Fruit fly (Drosophila melanogaster) whole organism, embryonic: ENCODE data around the gene raptor.

Source experiments
- Atf6 ChIP-seq: fragments of 200-800 bp; sonication (Bioruptor generic); IDR thresholded peaks from 2 replicates; pipeline ENCODE4 v1.3.6; 2022; ENCODE audit warnings: missing biosample characterization, missing genetic modification characterization
- B-H1 ChIP-seq: fragments of 200-800 bp; sonication (Bioruptor generic); IDR thresholded peaks from 3 replicates; pipeline ENCODE4 v1.3.6; 2022; ENCODE audit warnings: missing biosample characterization, missing genetic modification characterization
- CG10366 ChIP-seq: fragments of 200-800 bp; sonication (Bioruptor generic); IDR thresholded peaks from 2 replicates; pipeline ENCODE4 v1.3.6; 2022; ENCODE audit warnings: missing biosample characterization, missing genetic modification characterization
- CG10654 ChIP-seq: fragments of 200-800 bp; sonication (Bioruptor generic); optimal IDR thresholded peaks from 2 replicates; lab custom pipeline; 2016; ENCODE audit warnings: missing biosample characterization, missing genetic modification characterization
- CG11093 ChIP-seq: fragments of 200-800 bp; sonication (Bioruptor generic); IDR thresholded peaks from 3 replicates; pipeline ENCODE4 v1.3.6; 2022; ENCODE audit warnings: missing biosample characterization, missing genetic modification characterization
- CG12942 ChIP-seq: fragments of 200-800 bp; sonication (Bioruptor generic); optimal IDR thresholded peaks from 3 replicates; lab custom pipeline; 2016; ENCODE audit warnings: missing biosample characterization, missing genetic modification characterization
- CG15269 ChIP-seq: fragments of 200-800 bp; sonication (Bioruptor generic); optimal IDR thresholded peaks from 2 replicates; lab custom pipeline; 2018; ENCODE audit warnings: missing biosample characterization, mild to moderate bottlenecking, missing genetic modification characterization, moderate library complexity
- CG15514 ChIP-seq: fragments of 200-800 bp; sonication (Bioruptor generic); optimal IDR thresholded peaks from 3 replicates; lab custom pipeline; 2017; ENCODE audit warnings: missing biosample characterization, missing genetic modification characterization, mild to moderate bottlenecking, moderate library complexity, missing genetic modification reagents
- CG15696 ChIP-seq: fragments of 200-800 bp; sonication (Bioruptor generic); optimal IDR thresholded peaks from 2 replicates; lab custom pipeline; 2019; ENCODE audit warnings: missing biosample characterization, mild to moderate bottlenecking, missing genetic modification characterization, moderate library complexity
- CG16779 ChIP-seq: fragments of 200-800 bp; sonication (Bioruptor generic); IDR thresholded peaks from 2 replicates; pipeline ENCODE4 v1.3.6; 2022; ENCODE audit warnings: missing biosample characterization, missing genetic modification characterization
- CG17568 ChIP-seq: fragments of 200-800 bp; sonication (Bioruptor generic); optimal IDR thresholded peaks from 2 replicates; lab custom pipeline; 2018; ENCODE audit warnings: missing biosample characterization, mild to moderate bottlenecking, missing genetic modification characterization, moderate library complexity
- CG17829 ChIP-seq: fragments of 200-800 bp; optimal IDR thresholded peaks from 2 replicates; lab custom pipeline; 2019; ENCODE audit warnings: missing biosample characterization, mild to moderate bottlenecking, missing genetic modification characterization, moderate library complexity
- CG1792 ChIP-seq: fragments of 200-800 bp; sonication (Bioruptor generic); optimal IDR thresholded peaks from 2 replicates; lab custom pipeline; 2016; ENCODE audit warnings: missing biosample characterization, missing genetic modification characterization
- CG2199 ChIP-seq: fragments of 200-800 bp; sonication (Bioruptor generic); IDR thresholded peaks from 3 replicates; pipeline ENCODE4 v1.3.6; 2022; ENCODE audit warnings: missing biosample characterization, missing genetic modification characterization
- CG31224 ChIP-seq: fragments of 200-800 bp; sonication (Bioruptor generic); IDR thresholded peaks from 2 replicates; pipeline ENCODE4 v1.3.6; 2022; ENCODE audit warnings: missing biosample characterization, missing genetic modification characterization
- CG3847 ChIP-seq: fragments of 200-800 bp; sonication (Bioruptor generic); IDR thresholded peaks from 2 replicates; pipeline ENCODE4 v1.3.6; 2022; ENCODE audit warnings: missing biosample characterization, missing genetic modification characterization
- CG4360 ChIP-seq: fragments of 200-800 bp; sonication (Bioruptor generic); IDR thresholded peaks from 2 replicates; pipeline ENCODE4 v1.3.6; 2022; ENCODE audit warnings: missing biosample characterization, missing genetic modification characterization
- CG4424 ChIP-seq: fragments of 200-800 bp; sonication (Bioruptor generic); optimal IDR thresholded peaks from 3 replicates; lab custom pipeline; 2016; ENCODE audit warnings: missing biosample characterization, missing genetic modification characterization
- CG4854 ChIP-seq: fragments of 200-800 bp; sonication (Bioruptor generic); optimal IDR thresholded peaks from 2 replicates; lab custom pipeline; 2016; ENCODE audit warnings: missing biosample characterization, missing genetic modification characterization, inconsistent platforms
- CG6254 ChIP-seq: fragments of 200-800 bp; sonication (Bioruptor generic); optimal IDR thresholded peaks from 3 replicates; lab custom pipeline; 2017; ENCODE audit warnings: mild to moderate bottlenecking, missing biosample characterization, missing genetic modification reagents, missing genetic modification characterization
- CG7556 ChIP-seq: fragments of 200-800 bp; sonication (Bioruptor generic); optimal IDR thresholded peaks from 2 replicates; lab custom pipeline; 2017; ENCODE audit warnings: missing biosample characterization, mild to moderate bottlenecking, missing genetic modification characterization
- CG7963 ChIP-seq: fragments of 200-800 bp; sonication (Bioruptor generic); IDR thresholded peaks from 3 replicates; pipeline ENCODE4 v1.3.6; 2022; ENCODE audit warnings: missing biosample characterization, missing genetic modification characterization; ENCODE audit not compliant: partially characterized antibody
- CG8765 ChIP-seq: fragments of 200-800 bp; sonication (Bioruptor generic); IDR thresholded peaks from 2 replicates; pipeline ENCODE4 v1.3.6; 2022; ENCODE audit warnings: missing biosample characterization, missing genetic modification characterization
- CTCF ChIP-seq: fragments of 200-800 bp; sonication (Bioruptor generic); optimal IDR thresholded peaks from 2 replicates; lab custom pipeline; 2017; ENCODE audit warnings: missing biosample characterization, mild to moderate bottlenecking, missing genetic modification characterization, moderate library complexity
- Dad ChIP-seq: fragments of 200-800 bp; sonication (Bioruptor generic); optimal IDR thresholded peaks from 3 replicates; lab custom pipeline; 2016; ENCODE audit warnings: missing biosample characterization, missing genetic modification characterization
- Eip74EF ChIP-seq, 2 experiments: fragments of 200-800 bp in 1 of 2; fragments of >200 bp in 1 of 2; sonication (Bioruptor generic) in 1 of 2; optimal IDR thresholded peaks; 2 replicates each; lab custom pipeline; 2017 to 2019; ENCODE audit warnings: missing biosample characterization in 2 of 2, missing genetic modification characterization in 2 of 2, mild to moderate bottlenecking in 1 of 2, moderate library complexity in 1 of 2
- Fer1 ChIP-seq: fragments of 200-800 bp; sonication (Bioruptor generic); optimal IDR thresholded peaks from 2 replicates; lab custom pipeline; 2017; ENCODE audit warnings: missing biosample characterization, mild to moderate bottlenecking, missing genetic modification characterization
- HLHmδ ChIP-seq: fragments of 200-800 bp; sonication (Bioruptor generic); optimal IDR thresholded peaks from 2 replicates; lab custom pipeline; 2018; ENCODE audit warnings: missing biosample characterization, mild to moderate bottlenecking, missing genetic modification characterization, moderate library complexity
- Mrtf ChIP-seq: fragments of 200-800 bp; sonication (Bioruptor generic); IDR thresholded peaks from 3 replicates; pipeline ENCODE4 v1.3.6; 2022; ENCODE audit warnings: missing biosample characterization, missing genetic modification characterization
- NK7.1 ChIP-seq: fragments of 200-800 bp; sonication (Bioruptor generic); optimal IDR thresholded peaks from 3 replicates; lab custom pipeline; 2016; ENCODE audit warnings: missing biosample characterization, missing genetic modification characterization
- Sox100B ChIP-seq: fragments of 200-800 bp; sonication (Bioruptor generic); optimal IDR thresholded peaks from 3 replicates; lab custom pipeline; 2018; ENCODE audit warnings: missing biosample characterization, mild to moderate bottlenecking, missing genetic modification characterization
- Sox102F ChIP-seq: fragments of 200-800 bp; sonication (Bioruptor generic); optimal IDR thresholded peaks from 2 replicates; lab custom pipeline; 2018; ENCODE audit warnings: missing biosample characterization, mild to moderate bottlenecking, missing genetic modification characterization, moderate library complexity
- TFAM ChIP-seq: fragments of 200-800 bp; sonication (Bioruptor generic); optimal IDR thresholded peaks from 2 replicates; lab custom pipeline; 2017; ENCODE audit warnings: missing biosample characterization, missing genetic modification characterization, inconsistent platforms
- caup ChIP-seq: fragments of 200-800 bp; sonication (Bioruptor generic); optimal IDR thresholded peaks from 3 replicates; lab custom pipeline; 2017; ENCODE audit warnings: missing biosample characterization, mild to moderate bottlenecking, missing genetic modification characterization, moderate library complexity; ENCODE audit not compliant: severe bottlenecking
- danr ChIP-seq: fragments of 200-800 bp; sonication (Bioruptor generic); IDR thresholded peaks from 2 replicates; pipeline ENCODE4 v1.3.6; 2022; ENCODE audit warnings: missing biosample characterization, missing genetic modification characterization
- disco-r ChIP-seq: fragments of 200-800 bp; sonication (Bioruptor generic); optimal IDR thresholded peaks from 2 replicates; lab custom pipeline; 2016; ENCODE audit warnings: missing biosample characterization, missing genetic modification characterization
- dmrt11E ChIP-seq: fragments of 200-800 bp; sonication (Bioruptor generic); optimal IDR thresholded peaks from 3 replicates; lab custom pipeline; 2018; ENCODE audit warnings: missing biosample characterization, mild to moderate bottlenecking, missing genetic modification characterization, moderate library complexity
- emc ChIP-seq: fragments of 200-800 bp; sonication (Bioruptor generic); optimal IDR thresholded peaks from 2 replicates; lab custom pipeline; 2016; ENCODE audit warnings: missing biosample characterization, missing genetic modification characterization
- grau ChIP-seq: fragments of 200-800 bp; optimal IDR thresholded peaks from 3 replicates; lab custom pipeline; 2019; ENCODE audit warnings: missing biosample characterization, mild to moderate bottlenecking, missing genetic modification characterization, moderate library complexity
- grn ChIP-seq: fragments of 200-800 bp; sonication (Bioruptor generic); optimal IDR thresholded peaks from 3 replicates; lab custom pipeline; 2017; ENCODE audit warnings: missing biosample characterization, missing genetic modification characterization
- h ChIP-seq: fragments of >200 bp; optimal IDR thresholded peaks from 2 replicates; lab custom pipeline; 2017
- inv ChIP-seq: fragments of 200-800 bp; sonication (Bioruptor generic); IDR thresholded peaks from 2 replicates; pipeline ENCODE4 v1.3.6; 2022; ENCODE audit warnings: missing biosample characterization, missing genetic modification characterization; ENCODE audit not compliant: partially characterized antibody
- ken ChIP-seq: fragments of 200-800 bp; sonication (Bioruptor generic); IDR thresholded peaks from 3 replicates; pipeline ENCODE4 v1.3.6; 2022; ENCODE audit warnings: missing biosample characterization, missing genetic modification characterization
- lov ChIP-seq, 2 experiments: fragments of 200-800 bp in 1 of 2; fragments of >200 bp in 1 of 2; sonication (Bioruptor generic) in 1 of 2; IDR thresholded peaks in 1 of 2; optimal IDR thresholded peaks in 1 of 2; 2 replicates in 1 of 2; 3 replicates in 1 of 2; pipeline versions ENCODE4 v1.3.6 to Lab custom; 2017 to 2022; ENCODE audit warnings: missing biosample characterization in 1 of 2, missing genetic modification characterization in 1 of 2
- otp ChIP-seq: fragments of 200-800 bp; sonication (Bioruptor generic); IDR thresholded peaks from 3 replicates; pipeline ENCODE4, ENCODE4 v1.3.6; 2022; ENCODE audit warnings: missing biosample characterization, missing genetic modification characterization
- sd ChIP-seq: fragments of 200-800 bp; sonication (Bioruptor generic); optimal IDR thresholded peaks from 3 replicates; lab custom pipeline; 2018; ENCODE audit warnings: missing biosample characterization, mild to moderate bottlenecking, missing genetic modification characterization, moderate library complexity
- slbo ChIP-seq: fragments of 200-800 bp; sonication (Bioruptor generic); IDR thresholded peaks from 2 replicates; pipeline ENCODE4 v1.3.6; 2022; ENCODE audit warnings: missing biosample characterization, missing genetic modification characterization
- sna ChIP-seq: fragments of 200-800 bp; sonication (Bioruptor generic); IDR thresholded peaks from 2 replicates; pipeline ENCODE4 v1.3.6; 2022; ENCODE audit warnings: missing biosample characterization, missing genetic modification characterization; ENCODE audit not compliant: partially characterized antibody
- ssp ChIP-seq: fragments of 200-800 bp; sonication (Bioruptor generic); IDR thresholded peaks from 2 replicates; pipeline ENCODE4 v1.3.6; 2022; ENCODE audit warnings: missing biosample characterization, missing genetic modification characterization
- unc-4 ChIP-seq: fragments of 200-800 bp; sonication (Bioruptor generic); IDR thresholded peaks from 2 replicates; pipeline ENCODE4 v1.3.6; 2022; ENCODE audit warnings: missing biosample characterization, missing genetic modification characterization; ENCODE audit not compliant: partially characterized antibody

The raptor gene

dm6 chrX:6089679-6090460 is at the start of gene raptor (continued):
- TF ChIP-seq dmrt11E (tag; lab: Kevin White, UChicago), result no peak
- TF ChIP-seq lov (optimal IDR thresholded peaks at IDR 0.05; lab: Kevin White, UChicago), result no peak
- no peak for TF ChIP-seq lov (GFP tag; IDR thresholded peaks at IDR 0.05; lab: Robert Waterston, UW)
- no peak for TF ChIP-seq CG10366 (GFP tag; lab: Robert Waterston, UW)
- TF ChIP-seq Dad (GFP tag; lab: Kevin White, UChicago), result no peak
- no peak for TF ChIP-seq Fer1 (GFP tag; lab: Kevin White, UChicago)
- no peak for TF ChIP-seq CG4360 (GFP tag; lab: Robert Waterston, UW)
- no peak for TF ChIP-seq CG8765
- no peak for TF ChIP-seq slbo (GFP tag; lab: Robert Waterston, UW)
- TF ChIP-seq grau (tag; lab: Kevin White, UChicago), result no peak
- TF ChIP-seq otp (GFP tag; lab: Robert Waterston, UW), result no peak
- TF ChIP-seq Eip74EF (GFP tag; optimal IDR thresholded peaks at IDR 0.05; lab: Kevin White, UChicago), result no peak
- TF ChIP-seq CG4424, result no peak
- no peak for TF ChIP-seq grn
- no peak for TF ChIP-seq CG7556 (GFP tag; lab: Kevin White, UChicago)
- TF ChIP-seq ken, result no peak
- TF ChIP-seq B-H1 (GFP tag; lab: Robert Waterston, UW), result no peak
- TF ChIP-seq CG4854 (GFP tag; lab: Kevin White, UChicago), result no peak
- TF ChIP-seq disco-r (GFP tag; lab: Kevin White, UChicago), result no peak
- no peak for TF ChIP-seq Sox102F (GFP tag; lab: Kevin White, UChicago)
- no peak for TF ChIP-seq CG11093 (GFP tag; lab: Robert Waterston, UW)
- no peak for TF ChIP-seq CG17568 (GFP tag; lab: Kevin White, UChicago)
- no peak for TF ChIP-seq h (lab: Kevin White, UChicago)
- no peak for TF ChIP-seq Atf6
- TF ChIP-seq TFAM, result no peak
- no peak for TF ChIP-seq CG2199 (GFP tag; lab: Robert Waterston, UW)
- no peak for TF ChIP-seq danr (GFP tag; lab: Robert Waterston, UW)
- 0 out of 2 replicates have a peak, but pooled peaks have one; percentile 47 for TF ChIP-seq unc-4 (GFP tag; lab: Robert Waterston, UW)
- 0 out of 3 replicates have a peak, but pooled peaks have one; percentile 29 for TF ChIP-seq CG7963
- no peak for TF ChIP-seq HLHmδ (GFP tag; lab: Kevin White, UChicago)
- no peak for TF ChIP-seq CG16779
- no peak for TF ChIP-seq emc (GFP tag; lab: Kevin White, UChicago)
- TF ChIP-seq caup (GFP tag; lab: Kevin White, UChicago), result no peak
- no peak for TF ChIP-seq NK7.1 (GFP tag; lab: Kevin White, UChicago)
- no peak for TF ChIP-seq ssp (GFP tag; lab: Robert Waterston, UW)
- TF ChIP-seq sd, result no peak
- TF ChIP-seq CG15514 (GFP tag; lab: Kevin White, UChicago), result peak; percentile 16
- no peak for TF ChIP-seq CTCF (GFP tag; lab: Kevin White, UChicago)
- TF ChIP-seq CG1792 (GFP tag; lab: Kevin White, UChicago), result no peak
- no peak for TF ChIP-seq CG17829
- TF ChIP-seq CG3847 (GFP tag; lab: Robert Waterston, UW), result no peak; the same call in 1 of the 2 replicates
- TF ChIP-seq CG31224 (GFP tag; lab: Robert Waterston, UW), result no peak
- TF ChIP-seq inv (GFP tag; lab: Robert Waterston, UW), result no peak
- no peak for TF ChIP-seq CG10654 (GFP tag; lab: Kevin White, UChicago)
- TF ChIP-seq CG6254 (GFP tag; lab: Kevin White, UChicago), result no peak
- TF ChIP-seq CG12942, result no peak
- TF ChIP-seq Sox100B, result no peak
- no peak for TF ChIP-seq CG15696 (tag; lab: Kevin White, UChicago)
- no peak for TF ChIP-seq CG15269
- no peak for TF ChIP-seq Mrtf
- no peak for TF ChIP-seq sna (GFP tag; lab: Robert Waterston, UW)
